Worm (Caenorhabditis elegans) whole organism, L1 larva: ENCODE data around the gene smrc-1.

Source experiments
- C04F5.9 ChIP-seq: sonication (generic microtip); optimal IDR thresholded peaks from 2 replicates; lab custom pipeline; 2016; ENCODE audit warnings: missing genetic modification characterization, missing compliant biosample characterization
- C16A3.4 ChIP-seq: fragments of 150-350 bp; optimal IDR thresholded peaks from 2 replicates; lab custom pipeline; 2014; ENCODE audit warnings: missing biosample characterization, missing genetic modification characterization
- C34B4.2 ChIP-seq: sonication (generic microtip); optimal IDR thresholded peaks from 2 replicates; lab custom pipeline; 2017; ENCODE audit warnings: mild to moderate bottlenecking, missing genetic modification characterization, missing compliant biosample characterization
- Y116A8C.19 ChIP-seq: sonication (generic microtip); optimal IDR thresholded peaks from 2 replicates; lab custom pipeline; 2016; ENCODE audit warnings: missing compliant biosample characterization, missing genetic modification characterization, borderline replicate concordance
- alr-1 ChIP-seq: fragments of 200-800 bp; sonication (Bioruptor generic); optimal IDR thresholded peaks from 2 replicates; lab custom pipeline; 2018; ENCODE audit warnings: borderline replicate concordance, mild to moderate bottlenecking, missing genetic modification characterization, missing compliant biosample characterization
- aly-2 ChIP-seq: fragments of 150-350 bp; optimal IDR thresholded peaks from 2 replicates; lab custom pipeline; 2014; ENCODE audit warnings: missing biosample characterization, missing genetic modification characterization
- ama-1 ChIP-seq: fragments of 150-350 bp; optimal IDR thresholded peaks from 2 replicates; lab custom pipeline; 2014
- blmp-1 ChIP-seq: fragments of 150-350 bp; optimal IDR thresholded peaks from 2 replicates; lab custom pipeline; 2014; ENCODE audit warnings: missing biosample characterization, missing genetic modification characterization
- ceh-8 ChIP-seq: fragments of 200-800 bp; sonication (Bioruptor generic); optimal IDR thresholded peaks from 2 replicates; lab custom pipeline; 2018; ENCODE audit warnings: mild to moderate bottlenecking, missing genetic modification characterization, moderate library complexity, missing compliant biosample characterization
- ceh-88 ChIP-seq: fragments of 200-800 bp; sonication (Bioruptor generic); IDR thresholded peaks from 2 replicates; pipeline ENCODE4 v1.3.6; 2022; ENCODE audit warnings: missing genetic modification characterization, missing compliant biosample characterization
- dsc-1 ChIP-seq: sonication (generic microtip); optimal IDR thresholded peaks from 2 replicates; lab custom pipeline; 2016; ENCODE audit warnings: mild to moderate bottlenecking, missing genetic modification characterization, missing compliant biosample characterization
- efl-1 ChIP-seq, 4 experiments: fragments of 150-350 bp; optimal IDR thresholded peaks in 3 of 4; peaks in 1 of 4; 1 replicate in 1 of 4; 2 replicates in 3 of 4; lab custom pipeline; 2014; ENCODE audit warnings: missing biosample characterization in 2 of 4, missing genetic modification characterization in 2 of 4, missing genetic modification reagents in 2 of 4
- egl-27 ChIP-seq, 2 experiments: fragments of 150-350 bp in 1 of 2; sonication (generic microtip); optimal IDR thresholded peaks; 3 replicates each; lab custom pipeline; 2017 to 2018; ENCODE audit warnings: missing biosample characterization in 2 of 2, missing genetic modification characterization in 2 of 2, missing genetic modification reagents in 2 of 2
- fkh-10 ChIP-seq: sonication (generic microtip); optimal IDR thresholded peaks from 2 replicates; lab custom pipeline; 2017; ENCODE audit warnings: missing biosample characterization, missing genetic modification reagents, missing genetic modification characterization
- fos-1 ChIP-seq: fragments of 150-350 bp; optimal IDR thresholded peaks from 2 replicates; lab custom pipeline; 2014; ENCODE audit warnings: missing biosample characterization, missing genetic modification characterization
- grh-1 ChIP-seq: fragments of 200-800 bp; sonication (Bioruptor generic); IDR thresholded peaks from 2 replicates; pipeline ENCODE4 v1.3.6; 2022; ENCODE audit warnings: missing genetic modification reagents, missing genetic modification characterization, missing compliant biosample characterization
- hlh-4 ChIP-seq: sonication (generic microtip); optimal IDR thresholded peaks from 2 replicates; lab custom pipeline; 2016; ENCODE audit warnings: mild to moderate bottlenecking, missing genetic modification characterization, missing compliant biosample characterization
- hpl-2 ChIP-seq: fragments of 150-350 bp; optimal IDR thresholded peaks from 2 replicates; lab custom pipeline; 2014; ENCODE audit warnings: missing biosample characterization, missing genetic modification reagents, missing genetic modification characterization
- isw-1 ChIP-seq: fragments of 200-800 bp; sonication (Bioruptor generic); IDR thresholded peaks from 2 replicates; pipeline ENCODE4 v1.3.6; 2022; ENCODE audit warnings: missing genetic modification characterization, missing compliant biosample characterization
- lin-35 ChIP-seq, 2 experiments: fragments of 150-350 bp; optimal IDR thresholded peaks; 2 replicates each; lab custom pipeline; 2014; ENCODE audit warnings: missing biosample characterization in 2 of 2, missing genetic modification characterization in 2 of 2, missing genetic modification reagents in 2 of 2
- lin-39 ChIP-seq: fragments of 150-350 bp; optimal IDR thresholded peaks from 2 replicates; lab custom pipeline; 2014; ENCODE audit warnings: missing biosample characterization, missing genetic modification reagents, missing genetic modification characterization
- lsy-2 ChIP-seq, 2 experiments: fragments of 150-350 bp; optimal IDR thresholded peaks; 2 replicates each; lab custom pipeline; 2014; ENCODE audit warnings: missing biosample characterization in 2 of 2, missing genetic modification characterization in 2 of 2
- mdl-1 ChIP-seq, 2 experiments: fragments of 150-350 bp; optimal IDR thresholded peaks; 2 replicates each; lab custom pipeline; 2014 to 2017; ENCODE audit warnings: missing biosample characterization in 2 of 2, missing genetic modification characterization in 2 of 2, inconsistent platforms in 1 of 2
- mef-2 ChIP-seq: fragments of 150-350 bp; optimal IDR thresholded peaks from 2 replicates; lab custom pipeline; 2014; ENCODE audit warnings: missing biosample characterization, missing genetic modification characterization
- mep-1 ChIP-seq: fragments of 150-350 bp; optimal IDR thresholded peaks from 2 replicates; lab custom pipeline; 2014; ENCODE audit warnings: missing biosample characterization, missing genetic modification characterization
- nhr-11 ChIP-seq: fragments of 150-350 bp; optimal IDR thresholded peaks from 2 replicates; lab custom pipeline; 2014; ENCODE audit warnings: missing biosample characterization, missing genetic modification characterization
- nhr-19 ChIP-seq: fragments of 200-800 bp; sonication (Bioruptor generic); conservative IDR thresholded peaks from 2 replicates; pipeline ENCODE4 v1.3.6; 2022; ENCODE audit warnings: missing genetic modification characterization, missing compliant biosample characterization
- nhr-237 ChIP-seq: fragments of 150-350 bp; optimal IDR thresholded peaks from 2 replicates; lab custom pipeline; 2014; ENCODE audit warnings: missing biosample characterization, missing genetic modification characterization
- nhr-28 ChIP-seq: fragments of 150-350 bp; optimal IDR thresholded peaks from 2 replicates; lab custom pipeline; 2014; ENCODE audit warnings: missing biosample characterization, missing genetic modification characterization
- nhr-71 ChIP-seq: sonication (generic microtip); optimal IDR thresholded peaks from 2 replicates; lab custom pipeline; 2016; ENCODE audit warnings: mild to moderate bottlenecking, missing genetic modification characterization, moderate library complexity, missing compliant biosample characterization
- nhr-77 ChIP-seq: fragments of 150-350 bp; optimal IDR thresholded peaks from 2 replicates; lab custom pipeline; 2014; ENCODE audit warnings: missing biosample characterization, missing genetic modification characterization
- nhr-85 ChIP-seq: sonication (generic microtip); peaks from one replicate; lab custom pipeline; 2016; ENCODE audit warnings: missing genetic modification characterization, inconsistent platforms, missing compliant biosample characterization
- nhr-90 ChIP-seq: sonication (generic microtip); optimal IDR thresholded peaks from 2 replicates; lab custom pipeline; 2016; ENCODE audit warnings: mild to moderate bottlenecking, missing genetic modification characterization, missing compliant biosample characterization; ENCODE audit not compliant: poor library complexity
- pax-3 ChIP-seq: fragments of 200-800 bp; sonication (Bioruptor generic); optimal IDR thresholded peaks from 2 replicates; lab custom pipeline; 2018; ENCODE audit warnings: mild to moderate bottlenecking, missing genetic modification characterization, moderate library complexity, missing compliant biosample characterization
- pqm-1 ChIP-seq: sonication (generic microtip); optimal IDR thresholded peaks from 3 replicates; lab custom pipeline; 2017; ENCODE audit warnings: missing biosample characterization, missing genetic modification characterization
- rnt-1 ChIP-seq: sonication (generic microtip); optimal IDR thresholded peaks from 2 replicates; lab custom pipeline; 2016; ENCODE audit warnings: mild to moderate bottlenecking, missing genetic modification characterization, moderate library complexity, missing compliant biosample characterization
- snpc-4 ChIP-seq: fragments of 150-350 bp; optimal IDR thresholded peaks from 2 replicates; lab custom pipeline; 2014; ENCODE audit warnings: missing biosample characterization, missing genetic modification characterization
- snu-23 ChIP-seq: sonication (generic microtip); optimal IDR thresholded peaks from 2 replicates; lab custom pipeline; 2016; ENCODE audit warnings: missing genetic modification characterization, missing compliant biosample characterization
- sox-4 ChIP-seq: sonication (generic microtip); optimal IDR thresholded peaks from 2 replicates; lab custom pipeline; 2016; ENCODE audit warnings: missing genetic modification characterization, missing compliant biosample characterization
- sptf-1 ChIP-seq: fragments of 150-350 bp; optimal IDR thresholded peaks from 2 replicates; lab custom pipeline; 2014; ENCODE audit warnings: missing biosample characterization, missing genetic modification characterization
- sup-37 ChIP-seq: fragments of 200-800 bp; sonication (Bioruptor generic); optimal IDR thresholded peaks from 2 replicates; lab custom pipeline; 2018; ENCODE audit warnings: mild to moderate bottlenecking, missing genetic modification characterization, missing compliant biosample characterization
- tlp-1 ChIP-seq: fragments of 150-350 bp; optimal IDR thresholded peaks from 2 replicates; lab custom pipeline; 2014; ENCODE audit warnings: missing biosample characterization, missing genetic modification characterization
- unc-130 ChIP-seq: fragments of 150-350 bp; optimal IDR thresholded peaks from 2 replicates; lab custom pipeline; 2017; ENCODE audit warnings: missing biosample characterization, missing genetic modification characterization, inconsistent platforms
- unc-62 ChIP-seq: fragments of 150-350 bp; optimal IDR thresholded peaks from 2 replicates; lab custom pipeline; 2014; ENCODE audit warnings: missing biosample characterization, missing genetic modification reagents, missing genetic modification characterization
- unc-86 ChIP-seq: sonication (generic microtip); optimal IDR thresholded peaks from 2 replicates; lab custom pipeline; 2016; ENCODE audit warnings: missing genetic modification characterization, missing compliant biosample characterization
- zag-1 ChIP-seq: fragments of 150-350 bp; optimal IDR thresholded peaks from 2 replicates; lab custom pipeline; 2014; ENCODE audit warnings: missing biosample characterization, missing genetic modification characterization
- ztf-11 ChIP-seq, 2 experiments: sonication (generic microtip); optimal IDR thresholded peaks; 2 replicates each; lab custom pipeline; 2016 to 2017; ENCODE audit warnings: missing genetic modification characterization in 2 of 2, missing biosample characterization in 1 of 2, missing compliant biosample characterization in 1 of 2

The smrc-1 gene

DNA sequence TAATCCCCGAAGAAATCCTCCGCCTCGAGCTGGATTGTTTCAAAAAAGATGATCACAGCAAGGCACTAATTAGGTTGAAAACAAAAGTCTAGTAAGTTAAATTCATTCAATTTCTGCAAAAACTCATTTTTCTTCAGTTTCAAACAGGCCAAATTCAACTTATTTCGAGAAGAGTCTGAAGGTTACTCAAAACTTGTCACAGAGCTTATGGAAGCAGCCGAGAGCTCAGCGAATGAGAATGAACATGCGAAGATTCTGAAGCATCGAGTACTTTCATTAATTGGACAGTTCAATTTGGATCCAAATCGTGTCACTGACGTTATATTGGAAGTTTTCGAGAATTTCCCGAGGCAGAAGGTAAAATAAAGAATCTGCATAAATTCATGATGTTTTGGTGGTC lies 22.2 kb upstream of the smrc-1 start:
- TF ChIP-seq lsy-2 (tag; optimal IDR thresholded peaks at IDR 0.05; lab: Kevin White, UChicago) = no peak
- TF ChIP-seq pax-3 (tag; lab: Kevin White, UChicago) = no peak
- TF ChIP-seq ceh-88 (GFP tag; lab: Robert Waterston, UW) = no peak
- TF ChIP-seq fkh-10 (GFP tag; lab: Kevin White, UChicago) = no peak
- no peak for TF ChIP-seq tlp-1 (tag; lab: Kevin White, UChicago)
- TF ChIP-seq ama-1 (lab: Kevin White, UChicago) = no peak
- TF ChIP-seq ceh-8 (GFP tag; lab: Kevin White, UChicago) = no peak

ce11 chrIII:6373850-6374474 lies 16.8 kb upstream of the smrc-1 start:
- TF ChIP-seq nhr-19 (GFP tag; lab: Robert Waterston, UW) (no peak), fos-1 (tag; lab: Kevin White, UChicago) (peak; percentile 8), lsy-2 (tag; optimal IDR thresholded peaks at IDR 0.05; lab: Kevin White, UChicago) (peak in 1 of 2 experiments; percentile 71), grh-1 (GFP tag; lab: Robert Waterston, UW) (no peak), efl-1 (optimal IDR thresholded peaks at IDR 0.05; lab: Kevin White, UChicago) (no peak), efl-1 (GFP tag; optimal IDR thresholded peaks at IDR 0.05 in 1 of 2; lab: Kevin White, UChicago) (peak in 1 of 2 experiments; percentile 85), aly-2 (peak; percentile 42), ztf-11 (tag; optimal IDR thresholded peaks at IDR 0.05; lab: Kevin White, UChicago) (no peak), hpl-2 (no peak), sox-4 (tag; lab: Kevin White, UChicago) (no peak), nhr-85 (tag; lab: Kevin White, UChicago) (peak; percentile 42), nhr-77 (tag; lab: Kevin White, UChicago) (peak; percentile 0)

ce11 chrIII:6374947-6375415 lies 15.8 kb upstream of the smrc-1 start, which contains the start of the genes rps-13 and nfx-1:
rps-13 (minus strand) TSS chrIII:6374997.
nfx-1 (plus strand) TSS chrIII:6375379.
- TF ChIP-seq tlp-1 (tag; lab: Kevin White, UChicago) = no peak
- TF ChIP-seq Y116A8C.19 (tag; lab: Kevin White, UChicago) = no peak
- TF ChIP-seq egl-27 (tag; optimal IDR thresholded peaks at IDR 0.05; lab: Kevin White, UChicago) = no peak
- peak in 1 of 2 experiments; percentile 85 for TF ChIP-seq mdl-1 (tag; optimal IDR thresholded peaks at IDR 0.05; lab: Kevin White, UChicago)
- TF ChIP-seq zag-1 (tag; lab: Kevin White, UChicago) = no peak
- TF ChIP-seq pax-3 (tag; lab: Kevin White, UChicago) = peak; percentile 50
- TF ChIP-seq nhr-11 (tag; lab: Kevin White, UChicago) = peak; percentile 53
- peak; percentile 78 for TF ChIP-seq mep-1
- no peak for TF ChIP-seq unc-62 (GFP tag; lab: Kevin White, UChicago)
- peak; percentile 83 to 90 for TF ChIP-seq efl-1 (optimal IDR thresholded peaks at IDR 0.05; lab: Kevin White, UChicago)
- peak; percentile 76 to 97 for TF ChIP-seq efl-1 (GFP tag; optimal IDR thresholded peaks at IDR 0.05 in 1 of 2; lab: Kevin White, UChicago)
- TF ChIP-seq lin-39 (tag; lab: Kevin White, UChicago) = no peak
- TF ChIP-seq sptf-1 (tag; lab: Kevin White, UChicago) = no peak
- no peak for TF ChIP-seq sup-37 (GFP tag; lab: Kevin White, UChicago)
- TF ChIP-seq snpc-4 (tag; lab: Kevin White, UChicago) = peak; percentile 66
- peak; percentile 58 for TF ChIP-seq unc-86 (tag; lab: Kevin White, UChicago)
- TF ChIP-seq nhr-19 (GFP tag; lab: Robert Waterston, UW) = peak; percentile 84
- no peak for TF ChIP-seq C34B4.2 (tag; lab: Kevin White, UChicago)
- no peak for TF ChIP-seq hlh-4 (tag; lab: Kevin White, UChicago)
- peak; percentile 87 for TF ChIP-seq nhr-71 (tag; lab: Kevin White, UChicago)
- TF ChIP-seq pqm-1 (tag; lab: Kevin White, UChicago) = peak; percentile 6
- TF ChIP-seq mef-2 (tag; lab: Kevin White, UChicago) = no peak
- no peak for TF ChIP-seq ceh-8 (GFP tag; lab: Kevin White, UChicago)
- peak; percentile 10 for TF ChIP-seq fkh-10 (GFP tag; lab: Kevin White, UChicago)
- TF ChIP-seq alr-1 (tag; lab: Kevin White, UChicago) = no peak
- TF ChIP-seq unc-130 = peak; percentile 94
- peak; percentile 13 for TF ChIP-seq C04F5.9
- TF ChIP-seq isw-1 (GFP tag; lab: Robert Waterston, UW) = peak; percentile 83
- peak; percentile 87 for TF ChIP-seq snu-23
- no peak for TF ChIP-seq nhr-28
- peak; percentile 86 for TF ChIP-seq rnt-1 (tag; lab: Kevin White, UChicago)
- peak; percentile 89 for TF ChIP-seq nhr-85 (tag; lab: Kevin White, UChicago)
- peak; percentile 61 for TF ChIP-seq dsc-1 (tag; lab: Kevin White, UChicago)
- TF ChIP-seq blmp-1 = peak; percentile 63
- peak; percentile 66 for TF ChIP-seq nhr-90 (tag; lab: Kevin White, UChicago)
- TF ChIP-seq nhr-237 (tag; lab: Kevin White, UChicago) = no peak
- TF ChIP-seq C16A3.4 (tag; lab: Kevin White, UChicago) = no peak
- TF ChIP-seq lin-35 (GFP tag; optimal IDR thresholded peaks at IDR 0.05; lab: Kevin White, UChicago) = peak; percentile 85 to 91
- peak; percentile 46 for TF ChIP-seq ama-1 (lab: Kevin White, UChicago)
